Worm (Caenorhabditis elegans): Measurements from ENCODE around the gene nlp-24.
A peak's percentile ranks its signal among the peaks of the same experiment; 100 is the strongest.

nlp-24 gene

DNA sequence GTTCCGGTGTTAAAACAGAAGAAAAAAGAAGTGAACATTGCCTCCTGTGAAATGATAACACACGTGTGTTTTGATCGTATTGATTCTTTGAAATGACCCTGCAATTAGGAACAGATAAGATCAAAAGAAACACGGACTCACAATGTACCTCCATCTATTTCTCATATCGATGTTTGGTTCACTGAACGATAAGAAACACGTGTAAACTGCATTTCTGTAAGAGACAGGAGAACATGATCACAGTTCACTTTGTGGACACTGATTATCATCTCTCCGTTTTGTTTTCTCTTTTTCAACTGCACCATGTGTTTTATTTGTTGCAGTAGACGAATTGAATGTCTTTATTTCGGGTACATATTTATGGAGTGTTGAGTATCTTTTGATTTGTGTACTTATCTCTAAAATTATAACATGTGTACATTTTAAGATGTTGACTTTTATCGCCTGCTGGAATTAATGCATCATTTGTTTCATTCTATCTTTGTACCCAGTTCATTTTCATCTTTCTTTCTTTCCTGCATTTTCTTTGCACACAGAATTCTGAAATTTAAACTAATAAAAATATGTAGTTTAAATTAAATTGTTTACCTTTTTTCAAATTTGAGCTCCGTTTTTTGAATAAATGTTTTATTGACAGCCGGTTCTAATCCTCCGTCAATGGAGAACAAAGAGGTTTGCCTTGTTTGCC is 43.2 kb upstream of the nlp-24 start, which contains the start of the genes H12C20.7 and nhr-68 (continued):
- peak; percentile 36 for TF ChIP-seq dpff-1 (tag; optimal IDR thresholded peaks at IDR 0.05)

- TF ChIP-seq nhr-80 (tag; optimal IDR thresholded peaks at IDR 0.05) (peak; percentile 19), rpc-1 (optimal IDR thresholded peaks at IDR 0.05) (no peak), rpc-1 (tag; optimal IDR thresholded peaks at IDR 0.05) (no peak)
These were observed 41.6 kb upstream of the nlp-24 start for ce11 chrV:11574563-11574962.

DNA sequence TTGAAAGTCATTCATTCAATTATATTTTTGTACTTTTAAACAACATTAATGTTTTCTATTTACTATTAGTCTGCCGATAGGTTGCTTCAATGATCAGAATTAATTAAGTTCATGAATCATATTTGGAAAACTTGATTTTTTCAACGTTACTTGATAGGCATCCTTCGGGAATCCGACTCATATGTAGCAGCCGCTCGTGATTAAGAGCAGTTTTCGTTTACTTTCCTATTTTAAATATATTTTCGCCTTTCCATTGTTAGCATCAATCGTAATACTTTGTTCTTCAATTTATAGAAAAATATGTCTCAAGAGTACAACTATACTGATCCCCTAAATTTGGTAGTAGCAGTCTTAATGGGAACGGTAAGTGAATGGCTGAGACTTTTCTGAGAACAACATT is 35.4 kb upstream of the nlp-24 start, which contains the start of gene srx-90:
TSS of gene srx-90 (plus strand) at position 301 of the 400 bp plus-strand sequence.
- TF ChIP-seq hmg-1.2 (GFP tag; IDR thresholded peaks at IDR 0.05) (no peak), madf-8 (GFP tag; conservative IDR thresholded peaks at IDR 0.05) (no peak), madf-6 (GFP tag; IDR thresholded peaks at IDR 0.05) (no peak), lag-1 (GFP tag; IDR thresholded peaks at IDR 0.05) (no peak), Y67H2A.10 (GFP tag; conservative IDR thresholded peaks at IDR 0.05) (no peak), ceh-79 (tag; optimal IDR thresholded peaks at IDR 0.05) (no peak), athp-1 (tag; optimal IDR thresholded peaks at IDR 0.05) (no peak), nhr-90 (tag; optimal IDR thresholded peaks at IDR 0.05) (no peak), die-1 (tag; optimal IDR thresholded peaks at IDR 0.05) (no peak), hsf-1 (GFP tag; IDR thresholded peaks at IDR 0.05) (no peak), fkh-3 (tag; optimal IDR thresholded peaks at IDR 0.05) (no peak), D2030.7 (GFP tag; IDR thresholded peaks at IDR 0.05) (no peak), ZK185.1 (tag; optimal IDR thresholded peaks at IDR 0.05; ENCODE audit: poor library complexity, severe bottlenecking) (no peak)

DNA sequence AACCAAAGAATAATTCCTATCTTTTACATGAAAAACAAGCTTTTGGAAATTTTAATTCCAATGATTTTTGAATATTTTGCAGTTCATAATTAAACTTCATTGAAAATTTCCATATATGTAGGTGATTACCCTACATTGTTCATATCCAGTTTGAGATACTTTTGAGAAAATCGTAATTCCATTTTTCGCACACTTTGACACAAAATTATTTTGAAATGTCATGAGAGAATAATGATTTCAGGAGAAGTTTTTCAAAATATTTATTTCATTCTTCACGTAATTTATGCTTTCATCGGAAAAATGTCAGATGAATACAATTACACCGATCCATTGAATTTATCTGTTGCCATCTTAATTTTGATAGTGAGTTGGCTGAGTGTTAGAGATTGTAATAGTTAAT is 33.0 kb upstream of the nlp-24 start, which contains the start of gene srx-88:
TSS of gene srx-88 (plus strand) at position 301 of the 400 bp plus-strand sequence.
- TF ChIP-seq K11D2.4 (GFP tag; IDR thresholded peaks at IDR 0.05) (no peak), zfh-2 (GFP tag; conservative IDR thresholded peaks at IDR 0.05) (no peak), lin-54 (GFP tag; optimal IDR thresholded peaks at IDR 0.05) (no peak), Y67H2A.10 (GFP tag; conservative IDR thresholded peaks at IDR 0.05) (no peak), lin-40 (tag; optimal IDR thresholded peaks at IDR 0.05) (no peak), hlh-12 (tag; optimal IDR thresholded peaks at IDR 0.05) (no peak), ccch-3 (GFP tag; optimal IDR thresholded peaks at IDR 0.05) (no peak), hsf-1 (GFP tag; IDR thresholded peaks at IDR 0.05) (no peak), lag-1 (GFP tag; IDR thresholded peaks at IDR 0.05) (no peak), ztf-6 (GFP tag; IDR thresholded peaks at IDR 0.05) (no peak), Y79H2A.3 (GFP tag; conservative IDR thresholded peaks at IDR 0.05) (no peak), ets-4 (GFP tag; optimal IDR thresholded peaks at IDR 0.05) (no peak)

- TF ChIP-seq tbp1 (GFP tag; optimal IDR thresholded peaks at IDR 0.05) (peak; percentile 71), him-1 (tag; optimal IDR thresholded peaks at IDR 0.05) (peak; percentile 93), lsl-1 (GFP tag; optimal IDR thresholded peaks at IDR 0.05) (peak; percentile 55), madf-6 (GFP tag; IDR thresholded peaks at IDR 0.05) (peak; percentile 70; the same call in 1 of the 2 replicates), Y79H2A.3 (GFP tag; conservative IDR thresholded peaks at IDR 0.05) (no peak), rcor-1 (GFP tag; IDR thresholded peaks at IDR 0.05) (peak; percentile 68), egl-44 (GFP tag; IDR thresholded peaks at IDR 0.05) (no peak), hmg-1.2 (GFP tag; IDR thresholded peaks at IDR 0.05) (peak; percentile 81), rec-8 (tag; optimal IDR thresholded peaks at IDR 0.05) (peak in 1 of 2 experiments; percentile 22), lin-54 (GFP tag; optimal IDR thresholded peaks at IDR 0.05) (no peak), snpc-1.3 (tag; optimal IDR thresholded peaks at IDR 0.05; ENCODE audit: insufficient read depth) (peak; percentile 43), dpff-1 (tag; optimal IDR thresholded peaks at IDR 0.05) (no peak), F49E8.2 (tag; optimal IDR thresholded peaks at IDR 0.05; ENCODE audit: insufficient read depth) (peak; percentile 56), D2030.7 (GFP tag; IDR thresholded peaks at IDR 0.05) (peak; percentile 77), lag-1 (GFP tag; IDR thresholded peaks at IDR 0.05) (no peak), attf-6 (GFP tag; IDR thresholded peaks at IDR 0.05) (peak; percentile 84), rpc-1 (optimal IDR thresholded peaks at IDR 0.05) (no peak), rpc-1 (tag; optimal IDR thresholded peaks at IDR 0.05) (peak; percentile 11), nhr-120 (GFP tag; IDR thresholded peaks at IDR 0.05) (0 out of 2 replicates have a peak, but pooled peaks have one; percentile 62), snpc-1.1 (tag; optimal IDR thresholded peaks at IDR 0.05; ENCODE audit: insufficient read depth) (peak; percentile 94), hmg-20 (GFP tag; IDR thresholded peaks at IDR 0.05) (peak; percentile 43; the same call in 1 of the 2 replicates)
These were observed 31.1 kb upstream of the nlp-24 start for ce11 chrV:11585122-11585521.
